Fruit fly (Drosophila melanogaster): ENCODE results near the gene Ca-alpha1T.

Ca-alpha1T gene

DNA sequence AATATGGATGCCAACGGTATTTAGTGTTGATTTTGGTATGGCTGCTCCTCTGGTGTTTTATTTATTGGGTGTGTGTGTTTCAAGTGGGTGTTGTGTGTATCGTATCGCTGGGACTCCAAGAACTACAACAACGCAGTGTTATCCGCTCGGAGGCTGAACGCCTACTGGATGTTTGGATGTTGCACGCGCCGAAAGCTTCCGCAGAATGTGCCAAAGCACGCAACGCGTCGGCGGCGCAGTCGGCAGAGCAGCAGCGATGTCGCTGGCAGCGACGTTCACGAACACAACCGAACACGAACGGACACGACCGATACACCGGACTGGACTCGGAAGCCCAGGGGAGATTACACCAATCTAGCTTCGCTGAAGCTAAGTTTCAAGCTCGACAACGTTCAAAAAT, at the start of gene Ca-alpha1T:
Gene Ca-alpha1T (minus strand): TSS at position 152 of the 400 bp plus-strand sequence.
- TF ChIP-seq psq (optimal IDR thresholded peaks at IDR 0.05): no peak
- TF ChIP-seq insv (optimal IDR thresholded peaks at IDR 0.05): no peak
- TF ChIP-seq h (optimal IDR thresholded peaks at IDR 0.05): no peak
- no peak for TF ChIP-seq Sin3A (optimal IDR thresholded peaks at IDR 0.05)

DNA sequence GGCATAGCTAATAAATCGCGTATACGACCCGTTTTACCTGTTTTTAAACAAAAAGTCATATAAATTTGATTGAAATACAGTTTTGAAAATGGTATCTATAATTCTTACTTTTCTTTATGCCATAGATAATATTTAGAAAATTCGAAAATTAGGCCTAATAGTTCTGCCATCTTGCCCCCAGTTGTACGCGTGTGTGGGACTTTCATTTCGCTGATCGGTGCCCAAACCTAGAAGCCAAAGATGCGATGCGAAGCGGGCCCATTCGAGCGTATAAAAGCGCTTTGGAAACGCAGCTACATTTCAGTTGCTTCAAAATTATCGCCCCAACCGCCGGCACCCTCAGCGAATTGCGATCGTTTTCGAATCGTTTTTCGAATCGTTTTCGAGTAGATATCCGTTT, 44.7 kb upstream of the Ca-alpha1T start, which contains the start of gene CG14445:
Gene CG14445 (plus strand): TSS at position 301 of the 400 bp plus-strand sequence.
- TF ChIP-seq ttk (optimal IDR thresholded peaks at IDR 0.05) (no peak), Myc (optimal IDR thresholded peaks at IDR 0.05) (no peak), h (optimal IDR thresholded peaks at IDR 0.05) (no peak), Sin3A (optimal IDR thresholded peaks at IDR 0.05) (no peak), psq (optimal IDR thresholded peaks at IDR 0.05) (no peak)

DNA sequence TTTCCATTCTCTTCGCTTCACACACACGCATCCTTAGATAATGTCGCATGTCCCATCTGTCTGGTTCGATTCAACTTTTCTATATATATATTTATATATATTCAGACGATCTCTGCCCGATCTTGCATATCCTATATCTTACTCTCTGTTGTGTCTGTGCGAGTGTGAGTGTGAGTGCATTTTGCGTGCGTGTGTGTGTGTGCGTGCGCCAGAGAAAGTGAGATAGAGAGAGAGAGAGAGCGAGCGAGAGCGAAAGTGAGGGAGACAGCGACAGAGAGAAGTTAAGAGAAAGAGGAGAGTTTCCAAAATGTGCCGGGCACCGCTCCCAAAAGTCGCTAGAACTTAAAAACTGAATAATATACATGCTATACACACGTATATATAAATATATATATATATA, 39.5 kb upstream of the Ca-alpha1T start:
- TF ChIP-seq ttk (optimal IDR thresholded peaks at IDR 0.05): no peak
- TF ChIP-seq Sin3A (optimal IDR thresholded peaks at IDR 0.05): no peak
- no peak for TF ChIP-seq psq (optimal IDR thresholded peaks at IDR 0.05)
- no peak for TF ChIP-seq insv (optimal IDR thresholded peaks at IDR 0.05)
- TF ChIP-seq Myc (optimal IDR thresholded peaks at IDR 0.05): no peak
- no peak for TF ChIP-seq h (optimal IDR thresholded peaks at IDR 0.05)

DNA sequence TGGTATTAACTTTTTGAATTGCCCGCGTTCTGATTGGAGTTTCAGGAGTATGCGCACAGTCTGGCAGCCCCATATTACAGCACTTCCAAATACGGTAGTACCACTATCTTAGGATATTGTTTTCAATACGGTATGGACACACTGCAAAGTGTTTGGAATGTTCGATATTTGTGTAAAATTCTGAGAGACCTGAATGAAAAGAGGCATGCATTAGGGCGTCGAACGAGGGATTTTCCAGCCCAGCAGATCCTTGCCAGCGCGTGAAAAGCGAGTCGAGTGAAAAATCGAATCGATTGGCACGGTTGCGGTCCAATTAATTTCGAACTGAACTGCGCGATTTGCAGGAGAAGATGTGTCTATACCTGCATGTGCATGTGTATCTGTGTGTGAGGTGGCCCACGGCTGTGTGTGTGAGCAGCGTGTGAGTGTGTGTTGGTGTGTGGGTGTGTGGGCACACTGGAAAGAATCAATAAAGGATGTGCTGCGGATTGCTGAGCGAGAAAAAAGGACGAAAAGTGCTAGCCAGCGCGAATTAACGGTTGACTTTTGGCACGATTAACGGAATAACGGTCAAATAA, 33.3 kb upstream of the Ca-alpha1T start, which contains the start of gene dtn:
Gene dtn (plus strand): TSS at position 176 of the 578 bp plus-strand sequence.
- TF ChIP-seq psq (optimal IDR thresholded peaks at IDR 0.05) (no peak), h (optimal IDR thresholded peaks at IDR 0.05) (no peak), insv (optimal IDR thresholded peaks at IDR 0.05) (no peak), Myc (optimal IDR thresholded peaks at IDR 0.05) (no peak), Sin3A (optimal IDR thresholded peaks at IDR 0.05) (no peak), ttk (optimal IDR thresholded peaks at IDR 0.05) (no peak)

DNA sequence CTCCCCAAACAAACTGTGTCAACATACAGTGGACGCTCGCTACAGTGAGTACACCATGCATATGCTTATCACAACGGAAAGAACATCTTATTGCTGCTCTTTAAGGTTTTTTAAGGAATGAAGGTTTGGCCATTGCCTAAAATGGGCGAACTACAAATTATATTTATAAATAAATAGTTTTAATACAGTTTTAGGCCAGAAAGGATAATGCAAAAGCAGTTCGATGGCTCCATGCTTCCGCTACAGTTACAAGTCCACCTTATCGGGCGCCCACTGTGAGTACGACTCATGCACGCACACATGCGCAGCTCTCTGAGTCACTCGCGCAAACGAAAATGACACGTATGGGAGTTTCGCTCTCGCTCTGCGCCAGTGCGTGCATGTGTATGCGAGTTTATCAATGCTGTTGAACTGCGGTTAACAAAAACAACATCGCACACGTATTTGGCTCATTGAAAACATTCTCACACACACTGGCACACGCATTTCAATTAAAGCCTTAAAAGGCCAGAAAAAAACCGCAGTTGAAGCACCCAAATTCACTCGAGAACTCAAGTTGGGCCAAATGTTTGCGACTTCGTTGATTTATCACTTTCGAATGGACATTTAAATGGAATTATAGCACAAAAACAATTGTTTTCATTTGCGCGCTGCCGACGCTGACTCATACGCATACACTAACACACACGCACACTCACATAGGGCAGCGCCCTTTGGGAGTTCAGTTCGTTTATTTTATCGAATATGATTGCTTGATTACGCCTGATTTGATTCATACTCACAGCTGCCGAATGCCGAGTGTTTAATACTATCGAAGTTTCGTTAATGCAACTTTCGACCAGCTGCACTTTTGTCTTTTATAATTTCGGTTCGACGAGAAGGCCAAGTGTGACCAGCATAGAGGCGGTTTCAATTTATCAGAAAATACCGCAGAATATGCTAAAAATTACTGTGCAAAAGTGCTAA, 32.2 kb upstream of the Ca-alpha1T start, which contains the start of gene sqh:
Gene sqh (minus strand): TSS at position 916 of the 966 bp plus-strand sequence.
- TF ChIP-seq psq (optimal IDR thresholded peaks at IDR 0.05) (no peak), Myc (optimal IDR thresholded peaks at IDR 0.05) (no peak), ttk (optimal IDR thresholded peaks at IDR 0.05) (no peak), Sin3A (optimal IDR thresholded peaks at IDR 0.05) (no peak), insv (optimal IDR thresholded peaks at IDR 0.05) (no peak), h (optimal IDR thresholded peaks at IDR 0.05) (no peak)

DNA sequence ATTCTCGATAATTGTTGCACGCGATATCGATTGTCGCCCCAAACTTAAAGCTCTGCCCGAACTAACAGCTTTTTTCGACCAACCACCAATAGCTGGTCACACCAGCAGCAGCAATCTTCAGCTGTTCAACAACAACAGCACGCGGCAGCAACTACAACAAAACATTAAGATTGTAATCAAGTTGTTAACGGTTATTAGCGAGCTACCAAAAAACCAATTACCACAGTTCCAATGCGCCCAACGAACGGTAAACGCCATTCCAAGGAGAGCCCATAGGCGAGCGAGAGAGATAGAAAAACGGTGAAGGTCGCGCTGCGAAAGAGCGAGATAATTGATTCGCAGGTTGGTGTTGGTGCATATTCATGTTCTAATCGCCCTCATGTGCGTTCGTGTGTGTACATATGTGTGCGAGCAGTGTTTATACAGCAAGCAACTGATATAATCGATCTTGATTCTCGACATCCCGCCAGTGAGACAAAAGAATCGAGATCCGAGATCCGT, 27.6 kb upstream of the Ca-alpha1T start, which contains the start of gene Efr:
Gene Efr (plus strand): TSS at position 113 of the 501 bp plus-strand sequence.
- TF ChIP-seq Sin3A (optimal IDR thresholded peaks at IDR 0.05): no peak
- no peak for TF ChIP-seq ttk (optimal IDR thresholded peaks at IDR 0.05)
- TF ChIP-seq insv (optimal IDR thresholded peaks at IDR 0.05): no peak
- TF ChIP-seq Myc (optimal IDR thresholded peaks at IDR 0.05): no peak
- TF ChIP-seq psq (optimal IDR thresholded peaks at IDR 0.05): no peak
- TF ChIP-seq h (optimal IDR thresholded peaks at IDR 0.05): no peak

DNA sequence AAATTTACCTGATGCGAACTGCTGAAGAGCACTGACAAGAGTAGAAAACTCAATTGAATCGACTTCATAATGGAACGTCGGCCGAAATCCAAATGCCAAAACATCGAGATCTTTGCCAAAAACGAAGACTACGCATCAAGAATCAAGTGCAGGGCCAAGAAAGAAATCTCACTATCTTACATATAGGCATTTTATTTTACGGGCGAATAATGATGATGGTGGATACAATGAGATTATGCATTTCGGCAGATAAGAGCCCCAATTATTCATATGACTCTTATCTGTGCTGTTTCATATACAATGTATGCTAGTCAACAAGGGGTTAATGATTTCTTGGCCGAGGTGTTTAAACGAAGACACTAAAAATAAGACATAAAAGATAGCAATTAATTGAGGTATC, 26.9 kb upstream of the Ca-alpha1T start, which contains the start of gene Btnd:
Gene Btnd (minus strand): TSS at position 101 of the 400 bp plus-strand sequence.
- TF ChIP-seq insv (optimal IDR thresholded peaks at IDR 0.05) (no peak), Myc (optimal IDR thresholded peaks at IDR 0.05) (no peak), ttk (optimal IDR thresholded peaks at IDR 0.05) (no peak), Sin3A (optimal IDR thresholded peaks at IDR 0.05) (no peak), psq (optimal IDR thresholded peaks at IDR 0.05) (no peak), h (optimal IDR thresholded peaks at IDR 0.05) (no peak)

DNA sequence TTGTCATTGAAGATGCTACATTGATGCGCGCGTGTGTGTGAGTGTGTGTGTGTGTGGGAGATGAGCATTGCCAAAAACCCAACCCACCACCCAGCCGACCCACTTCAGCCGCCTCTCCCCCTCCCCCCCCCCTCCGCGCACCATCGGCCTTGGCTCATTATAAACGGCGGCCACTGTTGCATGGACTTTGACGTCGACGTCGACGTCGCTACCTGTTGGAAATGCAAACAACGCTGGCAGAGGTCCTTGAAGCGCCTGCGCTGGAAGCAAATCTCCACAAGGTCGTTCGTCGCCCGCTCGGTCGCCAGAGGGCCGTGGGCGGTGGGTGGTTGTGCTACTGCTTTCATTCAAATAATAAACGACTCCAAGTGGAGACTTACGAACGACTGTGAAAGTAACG, 24.4 kb upstream of the Ca-alpha1T start:
- TF ChIP-seq ttk (optimal IDR thresholded peaks at IDR 0.05): no peak
- TF ChIP-seq Sin3A (optimal IDR thresholded peaks at IDR 0.05): no peak
- TF ChIP-seq Myc (optimal IDR thresholded peaks at IDR 0.05): no peak
- no peak for TF ChIP-seq h (optimal IDR thresholded peaks at IDR 0.05)
- TF ChIP-seq psq (optimal IDR thresholded peaks at IDR 0.05): no peak
- TF ChIP-seq insv (optimal IDR thresholded peaks at IDR 0.05): no peak

DNA sequence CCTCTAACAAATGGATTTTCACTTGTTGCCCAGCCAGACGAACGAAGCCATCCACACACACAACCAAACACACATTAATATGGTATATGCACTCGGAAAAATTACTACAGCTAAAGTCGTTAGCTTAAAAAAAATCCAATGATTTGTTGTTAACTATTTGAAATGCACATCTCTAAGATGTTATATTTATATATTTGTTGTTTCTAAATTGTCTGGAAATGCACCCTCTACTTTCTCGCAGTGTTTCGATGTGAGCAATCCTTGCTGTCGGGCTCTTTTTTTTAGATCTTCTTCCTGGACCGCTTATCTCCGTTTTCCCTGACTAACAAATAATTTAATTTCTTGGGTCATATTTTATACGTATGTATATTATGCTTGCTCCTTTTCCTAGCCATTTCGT, 12.8 kb upstream of the Ca-alpha1T start:
- TF ChIP-seq insv (optimal IDR thresholded peaks at IDR 0.05) (no peak), psq (optimal IDR thresholded peaks at IDR 0.05) (no peak), ttk (optimal IDR thresholded peaks at IDR 0.05) (no peak), h (optimal IDR thresholded peaks at IDR 0.05) (no peak), Sin3A (optimal IDR thresholded peaks at IDR 0.05) (no peak), Myc (optimal IDR thresholded peaks at IDR 0.05) (no peak)

DNA sequence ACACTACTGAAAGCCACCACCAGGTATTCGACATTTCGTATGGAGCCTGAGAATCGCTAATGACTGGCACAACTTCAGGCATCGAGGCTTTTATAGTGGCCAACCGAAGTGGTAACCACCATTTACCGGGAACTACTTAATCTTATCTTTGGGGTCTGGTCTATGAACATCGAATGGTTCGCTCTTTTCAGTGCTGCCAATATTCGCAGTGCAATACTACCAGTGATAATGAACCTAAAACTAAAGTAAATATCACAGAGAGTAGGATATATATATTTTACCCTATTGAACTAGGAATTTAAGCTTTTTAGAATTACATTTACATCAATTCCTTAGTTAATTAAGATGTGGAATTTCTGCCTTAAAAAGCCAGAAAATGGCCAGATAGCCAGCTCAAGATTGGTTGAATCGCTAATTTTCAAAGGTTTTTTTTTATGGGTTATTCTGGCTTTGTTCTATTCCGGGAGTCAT, 10.3 kb upstream of the Ca-alpha1T start, which contains the start of gene vanin-like:
Gene vanin-like (minus strand): TSS at position 51 of the 471 bp plus-strand sequence.
- TF ChIP-seq psq (optimal IDR thresholded peaks at IDR 0.05): no peak
- TF ChIP-seq ttk (optimal IDR thresholded peaks at IDR 0.05): no peak
- TF ChIP-seq insv (optimal IDR thresholded peaks at IDR 0.05): no peak
- TF ChIP-seq h (optimal IDR thresholded peaks at IDR 0.05): no peak

DNA sequence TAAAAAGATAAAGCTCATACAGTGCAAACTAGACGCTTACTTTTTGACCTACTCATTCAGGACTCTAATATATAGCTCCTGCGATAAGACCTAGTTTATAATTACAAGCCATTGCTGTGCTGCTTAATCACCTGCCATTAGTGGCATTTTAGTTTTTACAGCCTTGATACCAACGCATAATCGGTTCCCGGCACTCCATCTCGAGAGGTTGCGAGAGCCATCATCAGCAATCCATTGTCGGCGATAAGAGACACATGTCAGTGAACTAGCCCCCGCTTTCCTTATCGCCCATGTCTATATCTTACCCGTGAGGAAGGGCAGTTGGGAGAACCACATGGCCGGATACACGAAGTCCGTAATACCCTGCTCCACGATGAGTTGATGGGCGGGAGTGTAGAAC, 9.2 kb upstream of the Ca-alpha1T start:
- TF ChIP-seq Sin3A (optimal IDR thresholded peaks at IDR 0.05) (no peak), Myc (optimal IDR thresholded peaks at IDR 0.05) (no peak), h (optimal IDR thresholded peaks at IDR 0.05) (no peak), psq (optimal IDR thresholded peaks at IDR 0.05) (no peak), insv (optimal IDR thresholded peaks at IDR 0.05) (no peak), ttk (optimal IDR thresholded peaks at IDR 0.05) (no peak)
